Worm (Caenorhabditis elegans): ENCODE results near the gene B0001.3.
"Not testable (repeated sequence)": the region's sequence is repeated elsewhere in the genome, so short reads cannot be mapped to it uniquely, and the experiment has no call there.

Gene B0001.3

DNA sequence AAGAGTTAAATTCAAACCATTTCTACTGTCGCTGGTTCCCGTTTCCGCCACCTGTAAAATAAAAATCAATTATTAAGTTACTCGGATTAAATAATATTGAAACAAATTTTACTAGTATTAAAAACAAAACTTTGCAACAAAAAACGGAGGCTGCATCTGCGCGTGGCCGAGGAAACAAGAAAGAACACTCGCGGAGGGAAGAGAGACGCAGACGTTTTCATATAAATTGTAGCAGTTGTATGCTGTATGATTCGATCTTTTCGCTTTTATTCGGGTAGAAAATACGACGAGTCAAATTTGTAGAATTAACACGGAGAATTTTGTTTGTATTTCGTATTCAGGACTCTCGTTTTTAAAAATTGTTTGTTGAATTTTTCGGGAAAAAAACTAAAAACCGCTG lies at the start of gene B0001.3:
Gene B0001.3 (minus strand): TSS at position 55 of the 400 bp plus-strand sequence.
- TF ChIP-seq ets-7 (tag; optimal IDR thresholded peaks at IDR 0.05) (no peak), hmg-4 (GFP tag; optimal IDR thresholded peaks at IDR 0.05) (no peak), ceh-36 (tag; optimal IDR thresholded peaks at IDR 0.05) (no peak), aly-1 (tag; optimal IDR thresholded peaks at IDR 0.05) (no peak), tbx-11 (GFP tag; IDR thresholded peaks at IDR 0.05) (no peak), hmbx-1 (tag; optimal IDR thresholded peaks at IDR 0.05) (no peak), scrt-1 (GFP tag; IDR thresholded peaks at IDR 0.05) (no peak), hnd-1 (tag; optimal IDR thresholded peaks at IDR 0.05) (no peak), sea-1 (GFP tag; conservative IDR thresholded peaks at IDR 0.05) (no peak), pes-1 (GFP tag; IDR thresholded peaks at IDR 0.05) (no peak), F13C5.2 (tag; optimal IDR thresholded peaks at IDR 0.05) (no peak), ama-1 (optimal IDR thresholded peaks at IDR 0.05) (no peak), tbx-37 (GFP tag; conservative IDR thresholded peaks at IDR 0.05) (no peak)

- TF ChIP-seq flt-1 (GFP tag; IDR thresholded peaks at IDR 0.05), result no peak
- no peak for TF ChIP-seq tbx-37 (GFP tag; conservative IDR thresholded peaks at IDR 0.05)
Measured at ce11 chrIV:12194668-12195067, 49.1 kb upstream of the B0001.3 start.

ce11 chrIV:12193338-12193737 lies 47.8 kb upstream of the B0001.3 start:
- TF ChIP-seq hnd-1 (tag; optimal IDR thresholded peaks at IDR 0.05) (no peak), ceh-13 (GFP tag; optimal IDR thresholded peaks at IDR 0.05) (no peak), hmg-4 (GFP tag; optimal IDR thresholded peaks at IDR 0.05) (no peak), ets-7 (tag; optimal IDR thresholded peaks at IDR 0.05) (no peak), tbx-37 (GFP tag; conservative IDR thresholded peaks at IDR 0.05) (no peak), B0310.2 (tag; optimal IDR thresholded peaks at IDR 0.05) (no peak), tbx-11 (GFP tag; IDR thresholded peaks at IDR 0.05) (no peak), pes-1 (GFP tag; IDR thresholded peaks at IDR 0.05) (no peak), ceh-36 (tag; optimal IDR thresholded peaks at IDR 0.05) (no peak), aly-1 (tag; optimal IDR thresholded peaks at IDR 0.05) (no peak), flt-1 (GFP tag; IDR thresholded peaks at IDR 0.05) (no peak), ama-1 (optimal IDR thresholded peaks at IDR 0.05) (no peak), tra-4 (tag; optimal IDR thresholded peaks at IDR 0.05) (no peak), sea-1 (GFP tag; conservative IDR thresholded peaks at IDR 0.05) (no peak), scrt-1 (GFP tag; IDR thresholded peaks at IDR 0.05) (no peak), F13C5.2 (tag; optimal IDR thresholded peaks at IDR 0.05) (no peak), hmbx-1 (tag; optimal IDR thresholded peaks at IDR 0.05) (no peak)

DNA sequence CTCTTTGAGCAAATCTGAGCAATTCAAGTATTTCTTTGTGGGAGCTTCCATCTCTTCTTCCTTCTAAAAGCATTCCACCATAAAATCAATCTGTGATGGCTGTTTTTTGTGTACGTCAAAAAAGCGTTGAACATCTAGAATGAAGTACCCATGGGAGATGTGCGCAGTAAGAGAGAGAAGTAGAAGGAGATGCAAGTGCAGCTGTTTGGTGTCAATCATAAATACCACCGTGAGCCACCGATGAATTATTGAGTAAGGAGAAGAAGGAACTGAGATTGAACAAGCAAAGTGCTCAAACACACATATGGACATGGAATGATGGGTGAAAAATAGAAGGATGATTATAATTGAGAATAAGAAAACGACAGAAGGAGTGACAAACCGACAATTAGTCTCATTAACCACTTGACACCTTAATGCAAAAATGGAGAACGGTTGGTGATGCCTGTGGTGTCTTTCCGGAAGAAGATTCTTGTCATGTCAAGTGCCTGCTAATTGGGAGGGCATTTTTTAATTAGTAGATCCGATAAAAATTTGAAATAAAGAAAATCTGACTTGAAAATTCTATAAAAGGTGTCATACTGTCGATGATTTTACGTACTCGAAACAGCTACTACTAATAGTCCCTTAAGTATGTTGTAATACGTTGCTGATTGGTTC lies 46.7 kb upstream of the B0001.3 start:
- no peak for TF ChIP-seq pes-1 (GFP tag; IDR thresholded peaks at IDR 0.05)
- TF ChIP-seq hmg-4 (GFP tag; optimal IDR thresholded peaks at IDR 0.05), result no peak
- no peak for TF ChIP-seq ets-7 (tag; optimal IDR thresholded peaks at IDR 0.05)
- TF ChIP-seq B0310.2 (tag; optimal IDR thresholded peaks at IDR 0.05), result no peak
- TF ChIP-seq tbx-11 (GFP tag; IDR thresholded peaks at IDR 0.05), result no peak
- no peak for TF ChIP-seq ama-1 (optimal IDR thresholded peaks at IDR 0.05)
- TF ChIP-seq F13C5.2 (tag; optimal IDR thresholded peaks at IDR 0.05), result no peak
- TF ChIP-seq flt-1 (GFP tag; IDR thresholded peaks at IDR 0.05), result no peak

DNA sequence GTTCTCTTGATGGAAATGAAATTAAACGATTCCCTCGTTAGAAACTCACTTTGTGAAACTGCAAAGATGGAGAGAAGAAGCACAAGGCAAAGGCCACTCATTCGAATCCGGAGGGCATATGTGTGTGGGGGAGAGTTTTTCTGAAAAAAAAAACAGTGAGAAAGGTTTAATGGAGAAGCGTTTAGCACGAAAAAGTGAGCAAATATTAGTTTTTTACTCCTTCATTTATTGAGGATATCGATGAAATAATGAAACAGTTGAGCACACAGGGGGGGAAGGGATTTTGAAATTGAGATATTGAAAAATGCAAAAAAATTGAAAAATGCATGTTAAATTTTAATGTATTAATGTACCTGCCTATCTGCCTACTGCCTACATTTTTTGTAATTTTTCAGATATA lies 32.7 kb upstream of the B0001.3 start, which contains the start of gene nlr-1:
Gene nlr-1 (minus strand): TSS at position 101 of the 400 bp plus-strand sequence.
- not testable (repeated sequence) for TF ChIP-seq hmbx-1 (tag; optimal IDR thresholded peaks at IDR 0.05); ceh-13 (GFP tag; optimal IDR thresholded peaks at IDR 0.05); tbx-37 (GFP tag; conservative IDR thresholded peaks at IDR 0.05)

DNA sequence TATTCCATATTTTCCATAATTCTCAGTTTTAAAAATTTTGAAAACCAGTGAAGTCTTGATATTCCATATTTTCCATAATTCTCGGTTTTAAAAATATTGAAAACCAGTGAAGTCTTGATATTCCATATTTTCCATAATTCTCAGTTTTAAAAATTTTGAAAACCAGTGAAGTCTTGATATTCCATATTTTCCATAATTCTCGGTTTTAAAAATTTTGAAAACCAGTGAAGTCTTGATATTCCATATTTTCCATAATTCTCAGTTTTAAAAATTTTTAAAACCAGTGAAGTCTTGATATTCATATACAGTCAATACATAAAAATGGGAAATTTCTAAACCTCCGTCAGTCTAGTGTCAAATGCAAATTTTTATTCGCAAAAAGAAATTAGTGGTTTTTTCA lies 24.9 kb upstream of the B0001.3 start:
- peak; percentile 56; the same call in 1 of the 2 replicates for TF ChIP-seq flt-1 (GFP tag; IDR thresholded peaks at IDR 0.05)

DNA sequence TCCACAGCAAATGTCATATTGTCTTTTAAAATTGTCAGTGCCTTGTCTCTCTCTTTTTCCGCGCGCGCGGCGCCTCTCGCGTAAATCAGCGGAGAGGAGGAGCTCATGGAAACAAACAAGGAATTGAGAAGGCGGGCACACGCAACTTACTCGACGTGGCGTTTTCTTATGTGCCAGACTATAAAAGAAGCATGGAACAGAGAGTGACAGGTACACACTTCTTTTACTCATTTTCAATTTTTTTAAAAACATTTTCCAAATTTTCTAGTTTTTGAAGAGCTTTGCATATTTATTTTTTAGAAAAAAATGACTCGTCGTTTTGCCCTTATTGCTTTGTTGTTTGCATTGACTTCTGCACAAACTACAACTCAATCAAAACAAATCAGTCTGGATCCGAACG lies 22.4 kb upstream of the B0001.3 start, which contains the start of gene F20B10.3:
Gene F20B10.3 (plus strand): TSS at position 301 of the 400 bp plus-strand sequence.
- TF ChIP-seq ceh-36 (tag; optimal IDR thresholded peaks at IDR 0.05), result no peak
- TF ChIP-seq ceh-13 (GFP tag; optimal IDR thresholded peaks at IDR 0.05), result no peak
- TF ChIP-seq F13C5.2 (tag; optimal IDR thresholded peaks at IDR 0.05), result no peak
- no peak for TF ChIP-seq ets-7 (tag; optimal IDR thresholded peaks at IDR 0.05)
- TF ChIP-seq ama-1 (optimal IDR thresholded peaks at IDR 0.05), result no peak
- TF ChIP-seq B0310.2 (tag; optimal IDR thresholded peaks at IDR 0.05), result no peak
- no peak for TF ChIP-seq tra-4 (tag; optimal IDR thresholded peaks at IDR 0.05)
- no peak for TF ChIP-seq aly-1 (tag; optimal IDR thresholded peaks at IDR 0.05)
- no peak for TF ChIP-seq tbx-37 (GFP tag; conservative IDR thresholded peaks at IDR 0.05)
- TF ChIP-seq sea-1 (GFP tag; conservative IDR thresholded peaks at IDR 0.05), result no peak
- no peak for TF ChIP-seq tbx-11 (GFP tag; IDR thresholded peaks at IDR 0.05)
- no peak for TF ChIP-seq flt-1 (GFP tag; IDR thresholded peaks at IDR 0.05)
- no peak for TF ChIP-seq scrt-1 (GFP tag; IDR thresholded peaks at IDR 0.05)

DNA sequence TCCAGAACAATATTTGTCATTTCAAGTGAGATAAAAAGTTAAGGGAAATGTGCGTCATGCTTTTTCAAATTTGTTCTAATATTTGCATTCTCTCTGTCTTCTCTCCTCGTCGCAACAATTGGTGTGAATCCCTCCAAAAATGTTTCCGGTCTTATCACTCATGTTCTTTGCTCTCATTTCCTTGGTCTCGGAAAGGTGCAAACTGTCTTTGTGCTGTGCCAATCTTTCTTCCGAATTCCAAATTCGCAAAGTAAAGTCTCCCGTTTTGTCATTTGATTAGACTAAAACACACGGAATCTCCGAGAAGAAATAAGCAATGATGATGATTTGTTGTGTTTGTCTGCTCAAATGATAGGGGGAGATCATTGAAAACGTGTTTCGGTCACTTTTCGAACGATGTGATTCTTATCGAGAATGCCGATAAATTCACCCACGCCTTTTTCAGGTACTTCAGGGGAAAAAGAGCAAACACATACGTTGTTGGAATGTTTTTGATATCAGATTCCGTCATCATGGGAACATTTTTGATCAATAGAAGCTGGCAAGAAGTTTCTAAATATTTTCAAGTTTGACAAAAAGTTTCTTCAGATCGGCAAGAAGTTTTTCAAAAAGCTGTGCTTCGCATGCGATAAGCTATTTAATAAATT lies 20.0 kb upstream of the B0001.3 start:
- TF ChIP-seq tbx-11 (GFP tag; IDR thresholded peaks at IDR 0.05) (no peak), ama-1 (optimal IDR thresholded peaks at IDR 0.05) (no peak), scrt-1 (GFP tag; IDR thresholded peaks at IDR 0.05) (no peak), B0310.2 (tag; optimal IDR thresholded peaks at IDR 0.05) (no peak), tra-4 (tag; optimal IDR thresholded peaks at IDR 0.05) (no peak), ceh-13 (GFP tag; optimal IDR thresholded peaks at IDR 0.05) (no peak), sea-1 (GFP tag; conservative IDR thresholded peaks at IDR 0.05) (no peak), pes-1 (GFP tag; IDR thresholded peaks at IDR 0.05) (no peak), ceh-36 (tag; optimal IDR thresholded peaks at IDR 0.05) (no peak), tbx-37 (GFP tag; conservative IDR thresholded peaks at IDR 0.05) (no peak), aly-1 (tag; optimal IDR thresholded peaks at IDR 0.05) (no peak), hmbx-1 (tag; optimal IDR thresholded peaks at IDR 0.05) (no peak), F13C5.2 (tag; optimal IDR thresholded peaks at IDR 0.05) (no peak), flt-1 (GFP tag; IDR thresholded peaks at IDR 0.05) (no peak)

Measured in whole organism, early embryonic.